Worm (Caenorhabditis elegans) whole organism, L4 larva: ENCODE results near the gene nhr-28.

ENCODE experiments used
- F37D6.2 ChIP-seq: sonication (generic microtip); optimal IDR thresholded peaks from 2 replicates; lab custom pipeline; 2016; ENCODE audit warnings: mild to moderate bottlenecking, missing genetic modification characterization, missing compliant biosample characterization
- F49E8.2 ChIP-seq: sonication (generic microtip); optimal IDR thresholded peaks from 2 replicates; lab custom pipeline; 2016; ENCODE audit warnings: missing compliant biosample characterization, mild to moderate bottlenecking, missing genetic modification characterization, borderline replicate concordance
- R02D3.7 ChIP-seq: fragments of 150-350 bp; sonication (generic microtip); optimal IDR thresholded peaks from 3 replicates; lab custom pipeline; 2014; ENCODE audit warnings: missing biosample characterization, missing genetic modification characterization
- T20F7.1 ChIP-seq: fragments of 200-800 bp; sonication (Bioruptor generic); optimal IDR thresholded peaks from 2 replicates; lab custom pipeline; 2018; ENCODE audit warnings: mild to moderate bottlenecking, missing genetic modification characterization, missing compliant biosample characterization
- Y48G9A.11 ChIP-seq: fragments of 200-800 bp; sonication (Bioruptor generic); IDR thresholded peaks from 2 replicates; pipeline ENCODE4 v1.3.6; 2022; ENCODE audit warnings: missing genetic modification reagents, missing genetic modification characterization, missing compliant biosample characterization
- Y5F2A.4 ChIP-seq: fragments of 200-800 bp; sonication (Bioruptor generic); optimal IDR thresholded peaks from 2 replicates; lab custom pipeline; 2018; ENCODE audit warnings: mild to moderate bottlenecking, missing genetic modification characterization, missing compliant biosample characterization
- aly-2 ChIP-seq: sonication (generic microtip); optimal IDR thresholded peaks from 2 replicates; lab custom pipeline; 2018; ENCODE audit warnings: missing biosample characterization, missing genetic modification characterization
- arid-1 ChIP-seq: fragments of 200-800 bp; sonication (Bioruptor generic); conservative IDR thresholded peaks from 2 replicates; pipeline ENCODE4 v1.3.6; 2022; ENCODE audit warnings: missing genetic modification reagents, missing genetic modification characterization, missing compliant biosample characterization
- ceh-62 ChIP-seq: sonication (generic microtip); optimal IDR thresholded peaks from 2 replicates; lab custom pipeline; 2017; ENCODE audit warnings: missing biosample characterization, missing genetic modification characterization
- ces-1 ChIP-seq: fragments of 150-350 bp; sonication (generic microtip); optimal IDR thresholded peaks from 4 replicates; lab custom pipeline; 2014; ENCODE audit warnings: missing biosample characterization, missing genetic modification reagents, missing genetic modification characterization
- ctbp-1 ChIP-seq: fragments of 200-800 bp; sonication (Bioruptor generic); IDR thresholded peaks from 2 replicates; pipeline ENCODE4 v1.3.6; 2022; ENCODE audit warnings: missing genetic modification reagents, missing genetic modification characterization, missing compliant biosample characterization
- daf-12 ChIP-seq: fragments of 150-350 bp; optimal IDR thresholded peaks from 2 replicates; lab custom pipeline; 2014; ENCODE audit warnings: missing biosample characterization, missing genetic modification reagents, missing genetic modification characterization
- daf-16 ChIP-seq, 3 experiments: sonication (generic microtip); optimal IDR thresholded peaks; 2 replicates each; lab custom pipeline; 2016 to 2017; ENCODE audit warnings: missing genetic modification characterization in 3 of 3, missing genetic modification reagents in 3 of 3, mild to moderate bottlenecking in 2 of 3, missing compliant biosample characterization in 2 of 3, missing biosample characterization in 1 of 3, moderate library complexity in 1 of 3
- daf-8 ChIP-seq: fragments of 200-800 bp; sonication (Bioruptor generic); IDR thresholded peaks from 2 replicates; pipeline ENCODE4 v1.3.6; 2022; ENCODE audit warnings: missing genetic modification characterization, missing compliant biosample characterization
- dmd-6 ChIP-seq: fragments of 200-800 bp; sonication (Bioruptor generic); IDR thresholded peaks from 2 replicates; pipeline ENCODE4 v1.3.6; 2022; ENCODE audit warnings: missing genetic modification reagents, missing genetic modification characterization, missing compliant biosample characterization
- dmd-9 ChIP-seq: fragments of 200-800 bp; sonication (Bioruptor generic); IDR thresholded peaks from 2 replicates; pipeline ENCODE4 v1.3.6; 2022; ENCODE audit warnings: missing genetic modification reagents, missing genetic modification characterization, missing compliant biosample characterization
- dpl-1 ChIP-seq: fragments of 150-350 bp; optimal IDR thresholded peaks from 2 replicates; lab custom pipeline; 2014; ENCODE audit warnings: missing biosample characterization, missing genetic modification reagents, missing genetic modification characterization
- duxl-1 ChIP-seq: sonication (generic microtip); optimal IDR thresholded peaks from 2 replicates; lab custom pipeline; 2016; ENCODE audit warnings: mild to moderate bottlenecking, missing genetic modification characterization, moderate library complexity, missing compliant biosample characterization; ENCODE audit not compliant: poor library complexity
- egl-27 ChIP-seq: sonication (generic microtip); optimal IDR thresholded peaks from 3 replicates; lab custom pipeline; 2017; ENCODE audit warnings: missing biosample characterization, missing genetic modification reagents, missing genetic modification characterization
- hlh-11 ChIP-seq: fragments of 200-800 bp; sonication (Bioruptor generic); optimal IDR thresholded peaks from 2 replicates; lab custom pipeline; 2018; ENCODE audit warnings: mild to moderate bottlenecking, missing genetic modification characterization, missing compliant biosample characterization
- hmg-1.1 ChIP-seq: fragments of 200-800 bp; sonication (Bioruptor generic); IDR thresholded peaks from 2 replicates; pipeline ENCODE4 v1.3.6; 2022; ENCODE audit warnings: missing genetic modification reagents, missing genetic modification characterization, missing compliant biosample characterization
- lin-13 ChIP-seq: fragments of 150-350 bp; optimal IDR thresholded peaks from 2 replicates; lab custom pipeline; 2014; ENCODE audit warnings: missing biosample characterization, missing genetic modification reagents, missing genetic modification characterization
- lin-39 ChIP-seq: fragments of 150-350 bp; optimal IDR thresholded peaks from 2 replicates; lab custom pipeline; 2014; ENCODE audit warnings: missing biosample characterization, missing genetic modification reagents, missing genetic modification characterization
- lir-3 ChIP-seq: sonication (generic microtip); optimal IDR thresholded peaks from 2 replicates; lab custom pipeline; 2016; ENCODE audit warnings: mild to moderate bottlenecking, missing genetic modification characterization, missing compliant biosample characterization
- lsy-2 ChIP-seq, 2 experiments: fragments of 150-350 bp in 1 of 2; sonication (generic microtip) in 1 of 2; optimal IDR thresholded peaks; 2 replicates each; lab custom pipeline; 2014 to 2017; ENCODE audit warnings: missing biosample characterization in 2 of 2, missing genetic modification characterization in 2 of 2
- mdl-1 ChIP-seq, 2 experiments: fragments of 150-350 bp in 1 of 2; sonication (generic microtip) in 1 of 2; optimal IDR thresholded peaks; 2 replicates each; lab custom pipeline; 2014 to 2017; ENCODE audit warnings: missing biosample characterization in 2 of 2, missing genetic modification characterization in 2 of 2
- mes-2 ChIP-seq: sonication (generic microtip); optimal IDR thresholded peaks from 2 replicates; lab custom pipeline; 2016; ENCODE audit warnings: missing genotype, mild to moderate bottlenecking, missing genetic modification characterization, missing compliant biosample characterization; ENCODE audit not compliant: poor library complexity, severe bottlenecking
- mxl-3 ChIP-seq: fragments of 200-800 bp; sonication (Bioruptor generic); optimal IDR thresholded peaks from 2 replicates; lab custom pipeline; 2018; ENCODE audit warnings: mild to moderate bottlenecking, missing genetic modification characterization, missing compliant biosample characterization
- nhr-11 ChIP-seq: fragments of 150-350 bp; optimal IDR thresholded peaks from 2 replicates; lab custom pipeline; 2014; ENCODE audit warnings: missing biosample characterization, missing genetic modification characterization
- nhr-237 ChIP-seq: sonication (generic microtip); optimal IDR thresholded peaks from 2 replicates; lab custom pipeline; 2017; ENCODE audit warnings: missing biosample characterization, missing genetic modification characterization
- nhr-48 ChIP-seq: sonication (generic microtip); optimal IDR thresholded peaks from 2 replicates; lab custom pipeline; 2016; ENCODE audit warnings: mild to moderate bottlenecking, missing genetic modification characterization, missing compliant biosample characterization
- php-3 ChIP-seq: fragments of 200-800 bp; sonication (Bioruptor generic); IDR thresholded peaks from 2 replicates; pipeline ENCODE4 v1.3.6; 2022; ENCODE audit warnings: missing genetic modification reagents, missing genetic modification characterization, missing compliant biosample characterization
- saeg-2 ChIP-seq: fragments of 200-800 bp; sonication (Bioruptor generic); IDR thresholded peaks from 2 replicates; pipeline ENCODE4 v1.3.6; 2022; ENCODE audit warnings: missing genetic modification reagents, missing genetic modification characterization, missing compliant biosample characterization
- sdz-12 ChIP-seq: fragments of 200-800 bp; sonication (Bioruptor generic); optimal IDR thresholded peaks from 2 replicates; lab custom pipeline; 2018; ENCODE audit warnings: mild to moderate bottlenecking, missing genetic modification characterization, missing compliant biosample characterization
- set-16 ChIP-seq: fragments of 200-800 bp; sonication (Bioruptor generic); IDR thresholded peaks from 2 replicates; pipeline ENCODE4 v1.3.6; 2022; ENCODE audit warnings: missing genetic modification reagents, missing genetic modification characterization, missing compliant biosample characterization
- skn-1 ChIP-seq: fragments of 150-350 bp; optimal IDR thresholded peaks from 2 replicates; lab custom pipeline; 2014; ENCODE audit warnings: missing biosample characterization, missing genetic modification characterization
- snpc-4 ChIP-seq: fragments of 150-350 bp; optimal IDR thresholded peaks from 2 replicates; lab custom pipeline; 2014; ENCODE audit warnings: missing biosample characterization, missing genetic modification characterization
- spr-3 ChIP-seq: fragments of 200-800 bp; sonication (Bioruptor generic); optimal IDR thresholded peaks from 2 replicates; lab custom pipeline; 2018; ENCODE audit warnings: mild to moderate bottlenecking, missing genetic modification characterization, missing compliant biosample characterization
- unc-62 ChIP-seq, 3 experiments: fragments of 150-350 bp in 1 of 3; sonication (generic microtip); optimal IDR thresholded peaks in 2 of 3; peaks in 1 of 3; 1 replicate in 1 of 3; 2 replicates in 2 of 3; lab custom pipeline; 2014 to 2017; ENCODE audit warnings: missing biosample characterization in 3 of 3, missing genetic modification characterization in 3 of 3, missing genetic modification reagents in 3 of 3, missing genotype in 1 of 3
- vab-7 ChIP-seq: fragments of 200-800 bp; sonication (Bioruptor generic); IDR thresholded peaks from 2 replicates; pipeline ENCODE4 v1.3.6; 2022; ENCODE audit warnings: missing genetic modification reagents, missing genetic modification characterization, missing compliant biosample characterization
- zag-1 ChIP-seq: fragments of 150-350 bp; optimal IDR thresholded peaks from 2 replicates; lab custom pipeline; 2014; ENCODE audit warnings: missing biosample characterization, missing genetic modification characterization

nhr-28 gene

DNA sequence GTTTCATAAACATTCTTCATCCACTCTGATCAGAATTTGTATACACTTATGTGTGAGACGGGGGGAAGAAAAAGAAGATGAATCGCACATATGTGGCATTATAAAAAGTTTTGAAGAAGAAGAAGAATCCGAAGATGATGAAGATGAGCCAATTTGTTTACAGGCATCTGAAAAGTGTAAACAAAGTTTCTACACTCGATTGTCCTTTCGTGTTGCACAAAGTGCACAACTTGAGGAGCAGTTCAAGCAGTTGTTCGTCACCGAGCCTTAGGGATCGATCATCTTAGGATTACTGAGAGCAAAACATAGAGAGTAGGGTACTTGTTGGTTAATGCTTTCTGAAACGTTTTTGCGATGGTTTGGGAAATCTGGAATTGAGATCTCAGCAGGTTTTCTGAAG lies 36.3 kb downstream of the nhr-28 start:
- TF ChIP-seq zag-1 = no peak
- no peak for TF ChIP-seq aly-2 (tag; lab: Kevin White, UChicago)
- TF ChIP-seq daf-16 (GFP tag; optimal IDR thresholded peaks at IDR 0.05; lab: Kevin White, UChicago) = peak in 1 of 2 experiments; percentile 57
- TF ChIP-seq daf-16 (tag; optimal IDR thresholded peaks at IDR 0.05; lab: Kevin White, UChicago) = no peak

DNA sequence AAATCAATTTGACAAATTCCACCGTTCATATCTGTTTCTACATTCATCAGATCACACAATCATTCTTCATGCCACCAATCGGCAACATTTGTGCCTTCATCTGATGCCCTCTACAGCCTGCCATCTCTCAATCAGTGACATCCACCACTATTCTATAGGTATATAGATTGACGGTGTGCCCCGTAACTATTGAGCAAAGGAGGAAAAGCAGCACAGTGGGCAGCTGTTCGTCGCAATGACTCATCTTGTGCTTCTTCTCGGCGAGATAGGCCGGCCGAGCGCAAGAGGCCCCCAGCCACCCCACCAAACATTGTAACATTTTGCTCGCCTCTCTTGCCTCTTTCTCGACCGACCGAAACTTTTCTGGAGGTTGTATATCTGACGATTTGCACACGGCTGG lies 37.3 kb downstream of the nhr-28 start:
- TF ChIP-seq hlh-11 (tag; lab: Kevin White, UChicago) (peak; percentile 76), Y5F2A.4 (GFP tag; lab: Kevin White, UChicago) (no peak), mes-2 (tag; lab: Kevin White, UChicago) (peak; percentile 20), nhr-11 (tag; lab: Kevin White, UChicago) (peak; percentile 33), lsy-2 (tag; optimal IDR thresholded peaks at IDR 0.05; lab: Kevin White, UChicago) (no peak), daf-16 (GFP tag; optimal IDR thresholded peaks at IDR 0.05; lab: Kevin White, UChicago) (peak in 1 of 2 experiments; percentile 75), daf-16 (tag; optimal IDR thresholded peaks at IDR 0.05; lab: Kevin White, UChicago) (no peak), ceh-62 (no peak), set-16 (GFP tag; lab: Robert Waterston, UW) (peak; percentile 51)

DNA sequence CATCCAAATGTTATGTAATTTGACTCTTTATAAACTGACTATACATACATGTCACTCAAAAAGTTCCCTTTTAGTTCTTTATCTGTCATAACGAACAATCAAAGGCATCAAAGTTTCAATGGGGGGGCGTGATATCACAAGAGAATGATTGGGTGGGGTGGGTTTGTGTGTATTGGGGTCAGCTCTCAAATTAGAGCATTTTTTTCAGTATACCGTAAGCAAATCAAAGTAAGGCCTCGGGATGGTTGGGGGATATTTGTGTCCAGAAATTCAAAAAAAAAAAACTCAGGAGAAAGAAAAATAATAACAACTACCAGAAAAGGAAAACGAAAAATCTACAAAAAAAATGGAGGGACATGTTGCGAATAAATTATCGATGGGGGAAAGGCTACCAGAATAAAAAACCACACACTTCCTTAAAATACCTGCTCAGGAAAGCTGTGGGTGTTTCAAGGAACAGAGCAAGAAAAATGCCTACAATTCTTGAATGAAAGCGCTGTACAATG lies 43.7 kb downstream of the nhr-28 start, which contains the start of gene F01G12.18:
TSS of gene F01G12.18 (minus strand) at position 51 of the 506 bp plus-strand sequence.
- TF ChIP-seq snpc-4 (tag; lab: Kevin White, UChicago) = no peak
- peak; percentile 23; the same call in 1 of the 2 replicates for TF ChIP-seq dmd-6 (GFP tag; lab: Robert Waterston, UW)
- peak in 1 of 2 experiments; percentile 98 for TF ChIP-seq unc-62 (GFP tag; optimal IDR thresholded peaks at IDR 0.05 in 1 of 2; lab: Kevin White, UChicago)
- TF ChIP-seq unc-62 (tag; optimal IDR thresholded peaks at IDR 0.05; lab: Kevin White, UChicago) = no peak
- TF ChIP-seq lin-13 (GFP tag; lab: Kevin White, UChicago) = no peak

DNA sequence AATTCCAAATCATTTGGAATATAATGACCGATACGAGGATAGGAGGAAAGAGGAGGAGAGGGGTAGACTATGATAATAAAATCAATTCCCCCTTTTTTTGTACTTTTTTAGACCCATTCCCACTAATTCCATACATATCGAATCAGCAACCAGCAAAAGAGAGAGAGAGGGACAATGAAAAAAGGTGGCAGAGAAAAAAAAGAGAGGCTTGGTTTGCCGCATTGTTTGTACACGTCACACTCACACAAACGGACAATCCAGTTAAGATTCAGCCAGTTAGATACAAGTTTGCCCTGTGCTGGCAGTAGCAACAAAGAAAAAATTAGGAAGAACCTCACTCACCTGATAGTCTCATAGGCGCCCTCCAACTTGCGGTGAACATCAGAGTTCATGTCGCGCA lies 46.1 kb downstream of the nhr-28 start:
- TF ChIP-seq F49E8.2 (tag; lab: Kevin White, UChicago) (no peak), mxl-3 (GFP tag; lab: Kevin White, UChicago) (no peak), vab-7 (GFP tag; lab: Robert Waterston, UW) (no peak), daf-16 (GFP tag; optimal IDR thresholded peaks at IDR 0.05; lab: Kevin White, UChicago) (no peak), daf-16 (tag; optimal IDR thresholded peaks at IDR 0.05; lab: Kevin White, UChicago) (no peak), mdl-1 (tag; optimal IDR thresholded peaks at IDR 0.05; lab: Kevin White, UChicago) (no peak), arid-1 (GFP tag; lab: Robert Waterston, UW) (no peak), dpl-1 (GFP tag; lab: Kevin White, UChicago) (no peak), sdz-12 (GFP tag; lab: Kevin White, UChicago) (no peak), T20F7.1 (GFP tag; lab: Kevin White, UChicago) (no peak), F37D6.2 (tag; lab: Kevin White, UChicago) (no peak), skn-1 (no peak), nhr-237 (tag; lab: Kevin White, UChicago) (no peak), dmd-9 (GFP tag; lab: Robert Waterston, UW) (no peak), daf-8 (GFP tag; lab: Robert Waterston, UW) (no peak), php-3 (GFP tag; lab: Robert Waterston, UW) (no peak), R02D3.7 (tag; lab: Kevin White, UChicago) (no peak), lir-3 (tag; lab: Kevin White, UChicago) (no peak), lsy-2 (tag; optimal IDR thresholded peaks at IDR 0.05; lab: Kevin White, UChicago) (no peak)
- TF ChIP-seq, all 104 proteins: peak for 0

DNA sequence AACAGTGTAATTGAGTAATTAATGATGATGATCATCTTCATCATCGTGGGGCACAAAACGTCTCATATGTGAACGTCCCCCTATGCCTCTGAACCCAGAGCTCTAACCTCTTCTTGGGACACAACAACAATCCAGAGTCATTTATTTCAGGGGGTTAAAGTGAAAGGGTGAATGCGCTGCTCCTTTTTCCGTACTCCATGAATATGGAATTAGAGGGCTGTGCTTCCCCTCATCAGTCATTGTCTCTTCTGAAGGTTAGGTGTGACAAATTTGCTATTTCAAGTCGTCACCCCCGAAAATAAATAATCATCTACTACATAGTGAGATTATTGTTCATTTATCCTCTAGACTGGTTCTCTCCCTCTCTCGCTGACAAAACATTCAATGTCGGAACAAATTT lies 47.5 kb downstream of the nhr-28 start:
- TF ChIP-seq daf-8 (GFP tag; lab: Robert Waterston, UW) (no peak), duxl-1 (no peak), Y5F2A.4 (GFP tag; lab: Kevin White, UChicago) (no peak), lin-39 (no peak), vab-7 (GFP tag; lab: Robert Waterston, UW) (no peak), nhr-48 (tag; lab: Kevin White, UChicago) (no peak), F37D6.2 (tag; lab: Kevin White, UChicago) (no peak), egl-27 (tag; lab: Kevin White, UChicago) (no peak), hmg-1.1 (GFP tag; lab: Robert Waterston, UW) (no peak), spr-3 (GFP tag; lab: Kevin White, UChicago) (no peak), ces-1 (no peak), saeg-2 (GFP tag; lab: Robert Waterston, UW) (no peak), ctbp-1 (no peak), daf-12 (tag; lab: Kevin White, UChicago) (no peak), Y48G9A.11 (no peak), nhr-237 (tag; lab: Kevin White, UChicago) (no peak)
